Worm (Caenorhabditis elegans): ENCODE measurements around the gene pals-26.

ce11 chrIII:4395857-4396256 is 20.9 kb downstream of the pals-26 start:
- TF ChIP-seq rpc-1 (optimal IDR thresholded peaks at IDR 0.05) (no peak), rpc-1 (tag; optimal IDR thresholded peaks at IDR 0.05) (no peak), attf-6 (GFP tag; IDR thresholded peaks at IDR 0.05) (no peak), attf-5 (GFP tag; optimal IDR thresholded peaks at IDR 0.05) (no peak), lsl-1 (GFP tag; optimal IDR thresholded peaks at IDR 0.05) (no peak), bed-1 (GFP tag; IDR thresholded peaks at IDR 0.05) (no peak), Y95B8A.8 (GFP tag; IDR thresholded peaks at IDR 0.05) (no peak), hsf-1 (GFP tag; IDR thresholded peaks at IDR 0.05) (no peak), tbp1 (GFP tag; optimal IDR thresholded peaks at IDR 0.05) (no peak), mxl-1 (tag; optimal IDR thresholded peaks at IDR 0.05) (no peak), B0035.1 (tag; optimal IDR thresholded peaks at IDR 0.05) (no peak), T07F8.4 (tag; optimal IDR thresholded peaks at IDR 0.05) (no peak)

All from whole organism, young adult.